Worm (Caenorhabditis elegans): Measurements from ENCODE around the gene C05D12.2.

DNA sequence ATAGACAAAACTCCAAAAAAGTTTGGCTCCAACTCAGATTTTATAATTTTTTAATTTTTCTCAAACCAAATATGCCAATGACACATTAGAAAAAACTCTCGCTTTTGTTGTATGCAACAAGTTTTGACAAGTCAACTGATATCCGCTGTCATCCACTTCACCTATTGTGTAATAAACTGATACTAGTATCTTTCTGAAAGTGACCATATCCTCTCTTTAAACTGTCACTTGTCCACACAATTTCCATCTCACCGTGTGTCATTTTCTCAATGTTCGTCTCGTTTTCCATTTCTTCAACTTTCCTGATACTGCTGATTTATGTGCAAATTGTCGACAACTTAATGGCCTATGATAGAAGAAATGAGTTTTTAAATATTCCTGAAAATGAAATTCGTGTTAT lies 35.0 kb upstream of the C05D12.2 start, which contains the start of the genes C33B4.5 and C33B4.4:
- TF ChIP-seq tra-4 (tag; optimal IDR thresholded peaks at IDR 0.05) (no peak), pes-1 (GFP tag; IDR thresholded peaks at IDR 0.05) (no peak), scrt-1 (GFP tag; IDR thresholded peaks at IDR 0.05) (no peak), ets-7 (tag; optimal IDR thresholded peaks at IDR 0.05) (no peak), sea-1 (GFP tag; conservative IDR thresholded peaks at IDR 0.05) (no peak), hmg-4 (GFP tag; optimal IDR thresholded peaks at IDR 0.05) (no peak), ama-1 (optimal IDR thresholded peaks at IDR 0.05) (no peak), ceh-36 (tag; optimal IDR thresholded peaks at IDR 0.05) (no peak), ceh-13 (GFP tag; optimal IDR thresholded peaks at IDR 0.05) (no peak), aly-1 (tag; optimal IDR thresholded peaks at IDR 0.05) (no peak), F13C5.2 (tag; optimal IDR thresholded peaks at IDR 0.05) (no peak), tbx-11 (GFP tag; IDR thresholded peaks at IDR 0.05) (no peak), hmbx-1 (tag; optimal IDR thresholded peaks at IDR 0.05) (no peak), B0310.2 (tag; optimal IDR thresholded peaks at IDR 0.05) (no peak)

Measured in whole organism, early embryonic.